Worm (Caenorhabditis elegans): ENCODE measurements around the gene sra-1.

sra-1 gene

DNA sequence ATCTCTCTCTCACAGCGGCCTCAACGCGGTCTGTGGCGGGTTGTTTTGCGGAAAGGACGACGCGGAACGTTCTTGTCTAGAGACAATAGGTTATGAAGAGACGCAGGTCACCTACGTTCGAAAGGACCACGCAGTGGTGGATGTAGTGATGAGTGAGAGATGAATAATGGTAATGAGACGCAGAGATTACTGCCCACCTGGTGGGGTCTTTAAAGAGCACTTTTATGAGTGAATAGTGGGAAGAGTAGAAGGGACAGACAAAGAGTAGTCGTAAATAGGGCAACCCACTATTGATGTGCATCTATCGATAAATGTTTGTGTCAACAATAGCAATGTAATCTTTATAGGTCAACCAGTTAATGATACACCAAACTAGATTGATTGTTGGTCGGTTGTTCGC is 30.4 kb downstream of the sra-1 start:
- TF ChIP-seq T22C8.4 (GFP tag; IDR thresholded peaks at IDR 0.05) (no peak), tab-1 (GFP tag; IDR thresholded peaks at IDR 0.05) (0 out of 2 replicates have a peak, but pooled peaks have one; percentile 34), flt-1 (GFP tag; IDR thresholded peaks at IDR 0.05) (peak; percentile 42; the same call in 1 of the 2 replicates), cog-1 (tag; optimal IDR thresholded peaks at IDR 0.05) (peak; percentile 67)

DNA sequence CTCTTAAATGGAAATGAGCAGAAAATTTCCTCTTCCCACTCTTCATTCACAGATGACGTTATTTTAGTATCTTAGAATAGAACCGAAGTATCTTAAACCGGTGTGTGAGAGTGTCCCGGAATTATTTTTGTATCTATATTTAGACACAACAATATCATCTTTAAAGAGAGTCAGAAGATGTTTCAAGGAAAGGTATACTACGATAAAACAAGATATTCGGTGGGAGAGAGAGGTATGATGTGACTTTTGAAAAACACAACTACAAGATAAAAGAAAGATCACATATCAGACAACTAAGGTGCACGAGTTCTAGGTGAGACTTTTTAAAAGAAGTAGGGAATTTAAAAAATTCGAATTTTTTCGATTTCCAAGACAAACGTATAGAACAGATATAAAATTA is 30.9 kb downstream of the sra-1 start:
- TF ChIP-seq klf-2 (GFP tag; conservative IDR thresholded peaks at IDR 0.05) (no peak), T22C8.4 (GFP tag; IDR thresholded peaks at IDR 0.05) (no peak), ref-1 (GFP tag; conservative IDR thresholded peaks at IDR 0.05) (no peak), flt-1 (GFP tag; IDR thresholded peaks at IDR 0.05) (no peak), ztf-29 (GFP tag; IDR thresholded peaks at IDR 0.05) (no peak), tab-1 (GFP tag; IDR thresholded peaks at IDR 0.05) (no peak)

DNA sequence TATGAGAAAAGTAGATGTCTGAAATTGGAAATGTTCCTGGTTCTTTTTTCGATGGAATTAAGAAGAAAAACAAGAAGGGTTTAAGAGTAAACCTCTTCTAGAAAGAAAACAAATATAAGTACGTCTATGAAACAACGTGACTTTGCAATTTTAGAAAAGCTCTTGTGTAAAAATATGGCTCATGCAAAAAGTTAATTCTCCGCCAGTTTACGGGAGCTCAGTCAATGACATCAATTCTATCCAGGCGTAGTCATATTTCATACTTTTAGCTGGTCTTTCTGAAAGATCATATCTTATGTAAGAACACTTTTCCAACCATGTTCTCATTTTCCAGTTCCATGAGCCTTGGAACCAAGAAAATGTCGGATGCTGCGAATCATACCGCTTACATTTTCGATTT is 31.5 kb downstream of the sra-1 start:
- no peak for TF ChIP-seq cog-1 (tag; optimal IDR thresholded peaks at IDR 0.05)
- no peak for TF ChIP-seq klf-2 (GFP tag; conservative IDR thresholded peaks at IDR 0.05)
- TF ChIP-seq ztf-23 (GFP tag; IDR thresholded peaks at IDR 0.05), result no peak
- no peak for TF ChIP-seq ref-1 (GFP tag; conservative IDR thresholded peaks at IDR 0.05)
- TF ChIP-seq ztf-29 (GFP tag; IDR thresholded peaks at IDR 0.05), result no peak
- no peak for TF ChIP-seq flt-1 (GFP tag; IDR thresholded peaks at IDR 0.05)
- no peak for TF ChIP-seq tab-1 (GFP tag; IDR thresholded peaks at IDR 0.05)
- TF ChIP-seq med-1 (GFP tag; optimal IDR thresholded peaks at IDR 0.05; ENCODE audit: insufficient read depth), result no peak
- no peak for TF ChIP-seq T22C8.4 (GFP tag; IDR thresholded peaks at IDR 0.05)

DNA sequence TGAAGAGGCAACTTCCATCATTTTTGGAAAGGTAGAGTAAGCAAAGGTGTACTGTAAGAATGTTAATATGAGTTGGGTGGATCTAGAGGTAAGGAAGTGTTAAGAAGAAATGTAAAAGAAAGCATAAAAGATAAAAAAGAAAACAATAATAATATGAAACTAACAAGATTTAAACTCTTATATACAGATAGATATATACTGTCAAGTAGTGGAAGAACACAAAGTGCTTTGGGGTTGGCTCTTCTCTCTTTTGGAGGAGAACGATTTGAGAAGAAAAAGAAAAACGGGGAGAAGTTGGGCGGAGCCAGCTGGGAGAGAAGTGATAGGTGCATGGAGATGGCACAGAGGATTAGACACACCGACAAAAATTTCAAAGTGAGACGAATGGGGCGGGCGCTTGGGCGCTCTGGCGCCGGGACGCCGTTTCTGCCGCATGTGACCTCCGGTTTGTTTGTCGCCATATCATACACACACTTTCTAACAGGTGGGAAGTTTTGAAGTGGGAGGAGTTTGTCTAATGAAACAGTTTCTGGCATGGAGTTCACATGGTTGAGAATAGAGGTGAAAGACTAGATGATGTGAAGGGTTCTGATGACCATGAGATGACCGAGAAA is 34.0 kb downstream of the sra-1 start, which contains the start of gene T19H5.4:
Gene T19H5.4, minus strand, starts transcription at position 51 of the 614 bp plus-strand sequence.
- TF ChIP-seq flt-1 (GFP tag; IDR thresholded peaks at IDR 0.05), result no peak

DNA sequence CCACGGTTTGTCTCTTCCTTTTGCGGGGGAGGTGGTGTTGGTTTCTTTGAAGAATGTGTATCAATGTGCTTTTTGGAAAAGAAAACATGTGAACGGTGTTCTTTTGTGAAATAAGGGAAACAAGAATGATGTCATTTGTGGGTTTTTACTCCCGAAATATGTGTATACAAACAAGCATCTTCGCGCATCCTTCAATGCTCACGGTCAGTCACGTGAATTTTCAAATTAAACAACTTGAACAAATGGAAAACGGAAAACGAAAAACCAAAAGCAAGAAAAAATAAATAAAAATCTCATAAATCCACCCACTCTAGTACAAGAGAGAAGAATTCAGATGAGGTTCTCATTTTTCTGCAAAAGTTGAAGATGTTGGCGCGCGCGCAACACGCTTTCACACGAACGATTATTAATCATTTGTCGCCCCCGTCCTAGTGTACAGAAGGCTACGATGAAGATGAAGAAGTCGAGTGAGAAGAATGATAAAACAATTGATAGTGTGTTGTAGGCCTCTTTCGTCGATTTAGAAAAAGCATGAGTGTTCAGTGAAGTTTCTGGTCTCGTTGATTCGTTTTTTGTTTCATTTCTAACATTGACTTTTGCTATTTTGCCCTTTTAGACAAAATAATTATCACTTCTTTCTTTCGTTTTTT is 36.3 kb downstream of the sra-1 start:
- TF ChIP-seq ztf-23 (GFP tag; IDR thresholded peaks at IDR 0.05) (no peak), med-1 (GFP tag; optimal IDR thresholded peaks at IDR 0.05; ENCODE audit: insufficient read depth) (no peak), flt-1 (GFP tag; IDR thresholded peaks at IDR 0.05) (no peak), ztf-29 (GFP tag; IDR thresholded peaks at IDR 0.05) (no peak), tab-1 (GFP tag; IDR thresholded peaks at IDR 0.05) (no peak), ref-1 (GFP tag; conservative IDR thresholded peaks at IDR 0.05) (no peak), klf-2 (GFP tag; conservative IDR thresholded peaks at IDR 0.05) (no peak), T22C8.4 (GFP tag; IDR thresholded peaks at IDR 0.05) (no peak), cog-1 (tag; optimal IDR thresholded peaks at IDR 0.05) (no peak)

DNA sequence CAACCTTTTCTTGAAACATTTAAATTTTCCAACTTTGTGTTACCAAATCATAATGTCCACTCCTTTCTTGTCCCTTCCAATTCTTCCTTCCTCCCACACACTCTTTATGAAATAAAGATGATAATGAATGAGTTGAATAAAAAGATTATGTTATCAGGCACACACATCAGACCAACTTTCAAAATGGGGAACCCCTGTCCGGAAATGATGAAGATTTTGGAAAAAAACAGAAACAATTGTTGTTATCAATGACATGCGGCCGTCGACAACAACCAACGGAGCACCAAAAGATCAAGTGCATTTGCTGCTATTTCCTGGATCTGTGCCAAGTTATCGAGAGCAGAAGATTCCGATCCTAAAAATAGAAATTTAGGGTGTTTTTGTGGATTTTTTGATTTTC is 38.1 kb downstream of the sra-1 start:
- TF ChIP-seq tab-1 (GFP tag; IDR thresholded peaks at IDR 0.05) (no peak), ref-1 (GFP tag; conservative IDR thresholded peaks at IDR 0.05) (no peak), flt-1 (GFP tag; IDR thresholded peaks at IDR 0.05) (no peak), klf-2 (GFP tag; conservative IDR thresholded peaks at IDR 0.05) (no peak), ztf-23 (GFP tag; IDR thresholded peaks at IDR 0.05) (no peak), med-1 (GFP tag; optimal IDR thresholded peaks at IDR 0.05; ENCODE audit: insufficient read depth) (no peak), T22C8.4 (GFP tag; IDR thresholded peaks at IDR 0.05) (no peak), cog-1 (tag; optimal IDR thresholded peaks at IDR 0.05) (no peak), ztf-29 (GFP tag; IDR thresholded peaks at IDR 0.05) (no peak)

DNA sequence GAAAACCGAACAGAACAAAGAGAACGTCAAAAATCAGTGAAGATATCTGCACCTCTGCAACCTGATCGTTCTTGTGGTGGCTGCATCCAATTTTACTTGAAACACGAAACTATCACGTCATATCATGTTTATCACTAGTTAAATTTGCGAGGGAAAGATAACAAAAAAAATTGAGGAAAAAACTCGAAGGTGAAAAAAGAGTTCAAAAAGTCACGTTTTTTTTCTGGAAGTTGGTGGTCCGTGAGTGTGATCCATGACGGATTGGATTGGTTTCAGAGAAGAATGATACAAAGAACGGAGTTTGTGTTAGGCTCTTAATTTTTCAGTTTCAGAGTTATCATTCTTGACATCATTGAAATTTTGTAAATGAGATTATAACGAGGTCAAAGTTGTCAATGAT is 38.9 kb downstream of the sra-1 start:
- TF ChIP-seq cog-1 (tag; optimal IDR thresholded peaks at IDR 0.05) (no peak), klf-2 (GFP tag; conservative IDR thresholded peaks at IDR 0.05) (no peak), ref-1 (GFP tag; conservative IDR thresholded peaks at IDR 0.05) (no peak), tab-1 (GFP tag; IDR thresholded peaks at IDR 0.05) (no peak), ztf-23 (GFP tag; IDR thresholded peaks at IDR 0.05) (no peak), T22C8.4 (GFP tag; IDR thresholded peaks at IDR 0.05) (no peak), flt-1 (GFP tag; IDR thresholded peaks at IDR 0.05) (no peak), med-1 (GFP tag; optimal IDR thresholded peaks at IDR 0.05; ENCODE audit: insufficient read depth) (no peak), ztf-29 (GFP tag; IDR thresholded peaks at IDR 0.05) (no peak)

DNA sequence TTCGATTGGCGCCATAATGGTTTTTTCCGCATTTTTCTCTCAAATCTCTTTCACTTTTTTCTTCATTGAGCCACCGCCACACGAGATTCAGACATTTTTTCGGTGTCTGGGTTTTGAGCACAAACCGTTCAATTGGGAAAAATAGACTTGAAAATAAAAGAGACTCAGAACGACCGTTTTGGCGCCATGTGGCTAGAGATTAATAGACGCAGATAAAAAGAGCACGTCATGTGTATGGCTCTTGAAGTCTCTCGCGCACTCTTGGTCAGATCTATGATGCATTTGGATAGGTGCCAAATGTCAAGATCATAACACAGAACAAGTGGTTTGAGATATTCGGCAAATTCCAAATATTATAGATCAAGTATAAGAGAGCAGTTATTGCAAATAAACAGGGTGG is 40.0 kb downstream of the sra-1 start:
- no peak for TF ChIP-seq cog-1 (tag; optimal IDR thresholded peaks at IDR 0.05)
- TF ChIP-seq klf-2 (GFP tag; conservative IDR thresholded peaks at IDR 0.05), result no peak
- TF ChIP-seq ref-1 (GFP tag; conservative IDR thresholded peaks at IDR 0.05), result no peak
- TF ChIP-seq med-1 (GFP tag; optimal IDR thresholded peaks at IDR 0.05; ENCODE audit: insufficient read depth), result no peak
- TF ChIP-seq flt-1 (GFP tag; IDR thresholded peaks at IDR 0.05), result no peak
- TF ChIP-seq ztf-23 (GFP tag; IDR thresholded peaks at IDR 0.05), result no peak
- no peak for TF ChIP-seq T22C8.4 (GFP tag; IDR thresholded peaks at IDR 0.05)
- TF ChIP-seq tab-1 (GFP tag; IDR thresholded peaks at IDR 0.05), result no peak
- TF ChIP-seq ztf-29 (GFP tag; IDR thresholded peaks at IDR 0.05), result no peak

DNA sequence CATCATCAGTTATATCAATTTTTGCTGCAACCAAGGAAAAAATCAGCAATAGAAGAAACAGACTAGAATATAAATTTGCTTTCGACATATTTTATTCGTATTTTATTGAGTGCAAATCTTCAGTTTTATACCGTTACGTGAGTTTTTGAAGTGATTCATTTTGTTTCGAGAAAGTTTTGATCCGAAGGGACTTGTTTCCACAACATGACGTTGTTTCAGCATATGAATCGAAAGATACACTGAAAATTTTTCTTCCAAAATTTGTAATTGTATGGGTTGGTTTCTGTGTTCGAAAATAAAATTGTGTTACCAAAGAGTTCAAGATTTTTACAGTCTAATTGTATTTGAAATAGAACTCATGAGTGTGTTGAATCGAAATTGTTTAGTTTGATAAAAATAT is 41.5 kb downstream of the sra-1 start, which contains the start of gene T19H5.7:
Gene T19H5.7, minus strand, starts transcription at position 101 of the 400 bp plus-strand sequence.
- no peak for TF ChIP-seq med-1 (GFP tag; optimal IDR thresholded peaks at IDR 0.05; ENCODE audit: insufficient read depth)
- TF ChIP-seq ztf-23 (GFP tag; IDR thresholded peaks at IDR 0.05), result no peak
- TF ChIP-seq tab-1 (GFP tag; IDR thresholded peaks at IDR 0.05), result no peak
- no peak for TF ChIP-seq cog-1 (tag; optimal IDR thresholded peaks at IDR 0.05)
- TF ChIP-seq ref-1 (GFP tag; conservative IDR thresholded peaks at IDR 0.05), result no peak
- no peak for TF ChIP-seq klf-2 (GFP tag; conservative IDR thresholded peaks at IDR 0.05)
- no peak for TF ChIP-seq ztf-29 (GFP tag; IDR thresholded peaks at IDR 0.05)
- TF ChIP-seq T22C8.4 (GFP tag; IDR thresholded peaks at IDR 0.05), result no peak
- no peak for TF ChIP-seq flt-1 (GFP tag; IDR thresholded peaks at IDR 0.05)

DNA sequence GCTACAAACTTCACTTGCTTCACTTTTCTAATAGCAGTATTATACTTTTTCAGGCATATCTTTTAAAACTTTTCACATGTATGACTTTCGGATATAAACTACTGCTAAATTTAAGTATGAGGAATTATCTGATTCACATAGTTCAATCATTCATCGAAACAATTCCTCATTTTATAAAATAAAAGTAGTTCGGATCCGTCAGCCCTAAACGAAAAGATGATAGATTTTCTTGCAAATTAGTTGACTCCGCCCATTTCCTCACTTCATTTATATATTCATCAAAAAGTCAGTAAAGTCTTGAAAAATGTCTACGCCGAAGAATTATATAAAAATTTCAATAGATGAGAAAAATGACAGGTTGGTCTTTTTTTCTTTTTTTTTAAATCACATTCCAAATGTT is 43.9 kb downstream of the sra-1 start, which contains the start of gene chil-27:
Gene chil-27, plus strand, starts transcription at position 301 of the 400 bp plus-strand sequence.
- TF ChIP-seq klf-2 (GFP tag; conservative IDR thresholded peaks at IDR 0.05) (no peak), cog-1 (tag; optimal IDR thresholded peaks at IDR 0.05) (no peak), ztf-23 (GFP tag; IDR thresholded peaks at IDR 0.05) (no peak), med-1 (GFP tag; optimal IDR thresholded peaks at IDR 0.05; ENCODE audit: insufficient read depth) (no peak), tab-1 (GFP tag; IDR thresholded peaks at IDR 0.05) (no peak), T22C8.4 (GFP tag; IDR thresholded peaks at IDR 0.05) (no peak)

Measured in whole organism, midembryonic.